Worm (Caenorhabditis elegans) whole organism, L4 larva: Measurements from ENCODE around the gene F07C3.9.

ENCODE experiments used
- F26F4.8 ChIP-seq: fragments of 200-800 bp; sonication (Bioruptor generic); conservative IDR thresholded peaks from 2 replicates; pipeline ENCODE4 v1.3.6; 2022; ENCODE audit warnings: missing genetic modification characterization, missing compliant biosample characterization
- T26A8.4 ChIP-seq: fragments of 200-800 bp; sonication (Bioruptor generic); IDR thresholded peaks from 2 replicates; pipeline ENCODE4 v1.3.6; 2022; ENCODE audit warnings: missing genetic modification characterization, missing compliant biosample characterization
- Y105C5A.15 ChIP-seq: fragments of 200-800 bp; sonication (Bioruptor generic); IDR thresholded peaks from 2 replicates; pipeline ENCODE4 v1.3.6; 2022; ENCODE audit warnings: missing genetic modification characterization, missing compliant biosample characterization
- Y48G9A.11 ChIP-seq: fragments of 200-800 bp; sonication (Bioruptor generic); IDR thresholded peaks from 2 replicates; pipeline ENCODE4 v1.3.6; 2022; ENCODE audit warnings: missing genetic modification reagents, missing genetic modification characterization, missing compliant biosample characterization
- Y5F2A.4 ChIP-seq: fragments of 200-800 bp; sonication (Bioruptor generic); optimal IDR thresholded peaks from 2 replicates; lab custom pipeline; 2018; ENCODE audit warnings: mild to moderate bottlenecking, missing genetic modification characterization, missing compliant biosample characterization
- ZK546.5 ChIP-seq, 2 experiments: sonication (generic microtip); optimal IDR thresholded peaks; 2 replicates each; lab custom pipeline; 2017; ENCODE audit warnings: missing biosample characterization in 2 of 2, missing genetic modification characterization in 2 of 2
- aly-2 ChIP-seq: sonication (generic microtip); optimal IDR thresholded peaks from 2 replicates; lab custom pipeline; 2018; ENCODE audit warnings: missing biosample characterization, missing genetic modification characterization
- ama-1 ChIP-seq: fragments of 150-350 bp; optimal IDR thresholded peaks from 2 replicates; lab custom pipeline; 2014; ENCODE audit warnings: inconsistent platforms, mixed read lengths
- arid-1 ChIP-seq: fragments of 200-800 bp; sonication (Bioruptor generic); conservative IDR thresholded peaks from 2 replicates; pipeline ENCODE4 v1.3.6; 2022; ENCODE audit warnings: missing genetic modification reagents, missing genetic modification characterization, missing compliant biosample characterization
- ceh-32 ChIP-seq: sonication (generic microtip); optimal IDR thresholded peaks from 2 replicates; lab custom pipeline; 2016; ENCODE audit warnings: mild to moderate bottlenecking, missing genetic modification characterization, missing compliant biosample characterization; ENCODE audit not compliant: poor library complexity
- ceh-44 ChIP-seq: fragments of 200-800 bp; sonication (Bioruptor generic); IDR thresholded peaks from 2 replicates; pipeline ENCODE4 v1.3.6; 2022; ENCODE audit warnings: missing genetic modification reagents, missing genetic modification characterization, missing compliant biosample characterization
- ceh-62 ChIP-seq: sonication (generic microtip); optimal IDR thresholded peaks from 2 replicates; lab custom pipeline; 2017; ENCODE audit warnings: missing biosample characterization, missing genetic modification characterization
- daf-16 ChIP-seq, 3 experiments: sonication (generic microtip); optimal IDR thresholded peaks; 2 replicates each; lab custom pipeline; 2016 to 2017; ENCODE audit warnings: missing genetic modification characterization in 3 of 3, missing genetic modification reagents in 3 of 3, mild to moderate bottlenecking in 2 of 3, missing compliant biosample characterization in 2 of 3, missing biosample characterization in 1 of 3, moderate library complexity in 1 of 3
- dpl-1 ChIP-seq: fragments of 150-350 bp; optimal IDR thresholded peaks from 2 replicates; lab custom pipeline; 2014; ENCODE audit warnings: missing biosample characterization, missing genetic modification reagents, missing genetic modification characterization
- hlh-30 ChIP-seq: sonication (generic microtip); optimal IDR thresholded peaks from 2 replicates; lab custom pipeline; 2017; ENCODE audit warnings: antibody characterized with exemption, mild to moderate bottlenecking, missing genetic modification characterization, missing compliant biosample characterization; ENCODE audit not compliant: insufficient read depth
- lim-7 ChIP-seq: fragments of 200-800 bp; sonication (Bioruptor generic); IDR thresholded peaks from 2 replicates; pipeline ENCODE4 v1.3.6; 2022; ENCODE audit warnings: missing genetic modification characterization, missing compliant biosample characterization
- madf-9 ChIP-seq: fragments of 200-800 bp; sonication (Bioruptor generic); conservative IDR thresholded peaks from 2 replicates; pipeline ENCODE4 v1.3.6; 2022; ENCODE audit warnings: missing genetic modification reagents, missing genetic modification characterization, missing compliant biosample characterization
- mes-2 ChIP-seq: sonication (generic microtip); optimal IDR thresholded peaks from 2 replicates; lab custom pipeline; 2016; ENCODE audit warnings: missing genotype, mild to moderate bottlenecking, missing genetic modification characterization, missing compliant biosample characterization; ENCODE audit not compliant: poor library complexity, severe bottlenecking
- mxl-3 ChIP-seq: fragments of 200-800 bp; sonication (Bioruptor generic); optimal IDR thresholded peaks from 2 replicates; lab custom pipeline; 2018; ENCODE audit warnings: mild to moderate bottlenecking, missing genetic modification characterization, missing compliant biosample characterization
- nhr-10 ChIP-seq: fragments of 150-350 bp; optimal IDR thresholded peaks from 2 replicates; lab custom pipeline; 2014; ENCODE audit warnings: missing biosample characterization, missing genetic modification characterization
- nhr-28 ChIP-seq: fragments of 150-350 bp; optimal IDR thresholded peaks from 2 replicates; lab custom pipeline; 2014; ENCODE audit warnings: missing biosample characterization, missing genetic modification characterization
- nhr-41 ChIP-seq: fragments of 200-800 bp; sonication (Bioruptor generic); IDR thresholded peaks from 2 replicates; pipeline ENCODE4 v1.3.6; 2022; ENCODE audit warnings: missing genetic modification reagents, missing genetic modification characterization, missing compliant biosample characterization
- nhr-6 ChIP-seq: fragments of 150-350 bp; optimal IDR thresholded peaks from 2 replicates; lab custom pipeline; 2014; ENCODE audit warnings: missing biosample characterization, missing genetic modification characterization
- pha-4 ChIP-seq, 2 experiments: fragments of 150-350 bp in 1 of 2; fragments of 200-800 bp in 1 of 2; sonication (Bioruptor generic) in 1 of 2; IDR thresholded peaks in 1 of 2; optimal IDR thresholded peaks in 1 of 2; 2 replicates each; pipeline versions ENCODE4 v1.3.6 to Lab custom; 2014 to 2022; ENCODE audit warnings: missing genetic modification characterization in 2 of 2, missing genetic modification reagents in 2 of 2, missing biosample characterization in 1 of 2, missing compliant biosample characterization in 1 of 2
- rbr-2 ChIP-seq: sonication (generic microtip); optimal IDR thresholded peaks from 2 replicates; lab custom pipeline; 2016; ENCODE audit warnings: missing genotype, missing genetic modification characterization, missing compliant biosample characterization
- skn-1 ChIP-seq: fragments of 150-350 bp; optimal IDR thresholded peaks from 2 replicates; lab custom pipeline; 2014; ENCODE audit warnings: missing biosample characterization, missing genetic modification characterization
- snpc-1.2 ChIP-seq: fragments of 200-800 bp; sonication (Bioruptor generic); IDR thresholded peaks from 2 replicates; pipeline ENCODE4 v1.3.6; 2022; ENCODE audit warnings: missing genetic modification reagents, missing genetic modification characterization, missing compliant biosample characterization
- spr-3 ChIP-seq: fragments of 200-800 bp; sonication (Bioruptor generic); optimal IDR thresholded peaks from 2 replicates; lab custom pipeline; 2018; ENCODE audit warnings: mild to moderate bottlenecking, missing genetic modification characterization, missing compliant biosample characterization
- unc-39 ChIP-seq: sonication (generic microtip); optimal IDR thresholded peaks from 2 replicates; lab custom pipeline; 2017; ENCODE audit warnings: missing biosample characterization, missing genetic modification characterization

F07C3.9 gene

ce11 chrV:9212499-9212898 lies 41.9 kb downstream of the F07C3.9 start (continued):
- TF ChIP-seq madf-9 (GFP tag; lab: Robert Waterston, UW) (no peak), ceh-32 (tag; lab: Kevin White, UChicago) (no peak), hlh-30 (tag; lab: Kevin White, UChicago) (peak; percentile 44), ama-1 (lab: Kevin White, UChicago) (no peak), nhr-41 (no peak), F26F4.8 (GFP tag; lab: Robert Waterston, UW) (no peak), nhr-10 (no peak), mes-2 (tag; lab: Kevin White, UChicago) (peak; percentile 66), nhr-6 (tag; lab: Kevin White, UChicago) (peak; percentile 17), aly-2 (tag; lab: Kevin White, UChicago) (no peak), skn-1 (no peak), T26A8.4 (GFP tag; lab: Robert Waterston, UW) (no peak), dpl-1 (GFP tag; lab: Kevin White, UChicago) (peak; percentile 64), unc-39 (tag; lab: Kevin White, UChicago) (no peak), Y48G9A.11 (GFP tag; lab: Robert Waterston, UW) (no peak), pha-4 (GFP tag; IDR thresholded peaks at IDR 0.05; lab: Robert Waterston, UW) (no peak), pha-4 (tag; optimal IDR thresholded peaks at IDR 0.05; lab: Kevin White, UChicago) (peak; percentile 64), ceh-62 (tag; lab: Kevin White, UChicago) (no peak), Y105C5A.15 (GFP tag; lab: Robert Waterston, UW) (no peak), snpc-1.2 (GFP tag; lab: Robert Waterston, UW) (no peak)

ce11 chrV:9208878-9209277 lies 45.6 kb downstream of the F07C3.9 start:
- TF ChIP-seq mxl-3 (GFP tag; lab: Kevin White, UChicago) (no peak), ceh-44 (GFP tag; lab: Robert Waterston, UW) (no peak), spr-3 (GFP tag; lab: Kevin White, UChicago) (no peak), Y5F2A.4 (GFP tag; lab: Kevin White, UChicago) (no peak), lim-7 (no peak), daf-16 (GFP tag; optimal IDR thresholded peaks at IDR 0.05; lab: Kevin White, UChicago) (peak in 1 of 2 experiments; percentile 1), daf-16 (tag; optimal IDR thresholded peaks at IDR 0.05; lab: Kevin White, UChicago) (no peak), nhr-28 (tag; lab: Kevin White, UChicago) (no peak), rbr-2 (tag; lab: Kevin White, UChicago) (peak; percentile 8), ZK546.5 (tag; optimal IDR thresholded peaks at IDR 0.05; lab: Kevin White, UChicago) (no peak), T26A8.4 (GFP tag; lab: Robert Waterston, UW) (no peak), madf-9 (GFP tag; lab: Robert Waterston, UW) (no peak)

ce11 chrV:9207377-9207776 lies 47.1 kb downstream of the F07C3.9 start, which contains the start of gene inx-10:
inx-10 (minus strand) TSS chrV:9207477.
- no peak for TF ChIP-seq arid-1
